Fruit fly (Drosophila melanogaster): Measurements from ENCODE around the gene Traf6.

The Traf6 gene

DNA sequence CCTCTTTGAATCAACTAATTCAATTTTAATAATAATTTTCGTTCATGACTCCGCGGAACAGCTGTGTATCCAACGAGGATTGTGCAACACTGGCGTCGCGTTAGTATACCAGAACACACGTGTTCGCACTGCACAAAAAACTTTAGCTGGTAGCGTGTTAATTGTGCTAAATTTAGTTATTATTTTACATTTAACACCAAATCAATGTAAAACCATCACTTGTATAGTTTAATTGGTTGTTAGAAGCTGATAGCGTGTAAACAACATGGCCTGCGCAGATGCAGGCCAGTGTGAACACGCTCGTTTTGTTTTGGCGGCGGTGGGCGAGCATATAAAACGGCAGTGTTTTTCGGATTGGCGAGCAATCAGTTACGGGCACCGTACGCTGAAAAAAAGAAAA, at the start of gene Traf6, which contains the start of gene GIIIspla2 (continued):
- TF ChIP-seq eve (GFP tag; optimal IDR thresholded peaks at IDR 0.05) (no peak), jumu (GFP tag; optimal IDR thresholded peaks at IDR 0.05) (peak; percentile 74), CG2120 (GFP tag; optimal IDR thresholded peaks at IDR 0.05) (peak; percentile 87), crc (GFP tag; optimal IDR thresholded peaks at IDR 0.05) (peak; percentile 23), CHES-1-like (GFP tag; optimal IDR thresholded peaks at IDR 0.05) (peak; percentile 53), bigmax (GFP tag; optimal IDR thresholded peaks at IDR 0.05) (no peak), sim (GFP tag; IDR thresholded peaks at IDR 0.05) (0 out of 2 replicates have a peak, but pooled peaks have one; percentile 48), klu (GFP tag; IDR thresholded peaks at IDR 0.05) (peak; percentile 79), CG10267 (tag; optimal IDR thresholded peaks at IDR 0.05) (peak; percentile 95), unpg (GFP tag; optimal IDR thresholded peaks at IDR 0.05) (no peak), CG4730 (GFP tag; IDR thresholded peaks at IDR 0.05) (peak; percentile 44), CG1602 (GFP tag; optimal IDR thresholded peaks at IDR 0.05) (peak; percentile 57), BtbVII (GFP tag; optimal IDR thresholded peaks at IDR 0.05) (peak; percentile 31), CG11504 (tag; optimal IDR thresholded peaks at IDR 0.05) (no peak), p53 (GFP tag; optimal IDR thresholded peaks at IDR 0.05) (peak; percentile 40), ken (GFP tag; IDR thresholded peaks at IDR 0.05) (peak; percentile 81), ara (GFP tag; IDR thresholded peaks at IDR 0.05) (peak; percentile 79), esg (GFP tag; conservative IDR thresholded peaks at IDR 0.05) (peak; percentile 56), dati (GFP tag; IDR thresholded peaks at IDR 0.05) (no peak), CG12219 (GFP tag; optimal IDR thresholded peaks at IDR 0.05) (peak; percentile 57), zfh1 (GFP tag; IDR thresholded peaks at IDR 0.05) (peak; percentile 83), salm (tag; optimal IDR thresholded peaks at IDR 0.05) (peak; percentile 50), danr (GFP tag; IDR thresholded peaks at IDR 0.05) (no peak), gro (GFP tag; optimal IDR thresholded peaks at IDR 0.05) (peak; percentile 51), aop (GFP tag; IDR thresholded peaks at IDR 0.05) (no peak), PHDP (tag; optimal IDR thresholded peaks at IDR 0.05) (peak; percentile 80), CG43689 (GFP tag; IDR thresholded peaks at IDR 0.05) (no peak), CG8359 (GFP tag; optimal IDR thresholded peaks at IDR 0.05; ENCODE audit: borderline replicate concordance) (no peak), CG10543 (GFP tag; optimal IDR thresholded peaks at IDR 0.05) (peak; percentile 78), CG6813 (GFP tag; optimal IDR thresholded peaks at IDR 0.05) (no peak), NK7.1 (GFP tag; optimal IDR thresholded peaks at IDR 0.05) (peak; percentile 45), CG3163 (GFP tag; optimal IDR thresholded peaks at IDR 0.05) (peak; percentile 16), az2 (GFP tag; optimal IDR thresholded peaks at IDR 0.05) (peak; percentile 59)

DNA sequence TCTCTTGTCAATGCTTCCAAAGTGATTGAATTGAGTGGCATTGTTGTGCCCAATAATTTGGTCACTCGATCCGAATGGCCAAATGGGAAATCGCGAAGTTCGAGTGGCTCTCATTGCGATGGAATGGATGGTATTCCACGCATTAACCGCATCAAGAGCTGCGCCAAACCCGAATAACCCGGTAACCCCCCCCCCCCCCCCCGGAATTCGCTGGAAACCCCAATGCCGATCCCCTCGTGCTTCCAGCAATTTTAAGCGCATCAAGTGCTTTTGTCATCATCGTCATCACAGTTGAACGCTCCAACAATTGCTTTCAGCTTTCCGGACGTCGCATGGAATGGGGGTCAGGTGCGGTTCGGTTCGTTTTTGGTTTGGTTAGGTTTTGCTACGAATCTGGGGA, 49.4 kb upstream of the Traf6 start:
- no peak for TF ChIP-seq grau (tag; optimal IDR thresholded peaks at IDR 0.05)
- peak; percentile 65 for TF ChIP-seq Hr39 (optimal IDR thresholded peaks at IDR 0.05)
- no peak for TF ChIP-seq gro (GFP tag; optimal IDR thresholded peaks at IDR 0.05)
- TF ChIP-seq ssp (GFP tag; IDR thresholded peaks at IDR 0.05) = no peak
- TF ChIP-seq CG15696 (tag; optimal IDR thresholded peaks at IDR 0.05) = no peak
- 0 out of 2 replicates have a peak, but pooled peaks have one; percentile 16 for TF ChIP-seq crol (GFP tag; IDR thresholded peaks at IDR 0.05)
- no peak for TF ChIP-seq cg (GFP tag; optimal IDR thresholded peaks at IDR 0.05)
- TF ChIP-seq eve (GFP tag; optimal IDR thresholded peaks at IDR 0.05) = no peak
- TF ChIP-seq zen (tag; optimal IDR thresholded peaks at IDR 0.05) = no peak
- TF ChIP-seq CG11504 (tag; optimal IDR thresholded peaks at IDR 0.05) = no peak
- TF ChIP-seq TFAM (GFP tag; optimal IDR thresholded peaks at IDR 0.05) = no peak

Data from whole organism, embryonic.